Fruit fly (Drosophila melanogaster) whole organism, embryonic: ENCODE data around the gene CG1640.

Source experiments
- Ada2b ChIP-seq: fragments of 200-800 bp; sonication (Bioruptor generic); IDR thresholded peaks from 2 replicates; pipeline ENCODE4 v1.3.6; 2022; ENCODE audit warnings: missing biosample characterization, missing genetic modification characterization
- BtbVII ChIP-seq: fragments of 200-800 bp; sonication (Bioruptor generic); optimal IDR thresholded peaks from 3 replicates; lab custom pipeline; 2017; ENCODE audit warnings: missing biosample characterization, mild to moderate bottlenecking, missing genetic modification characterization
- CG11723 ChIP-seq: fragments of 200-800 bp; sonication (Bioruptor generic); optimal IDR thresholded peaks from 2 replicates; lab custom pipeline; 2017; ENCODE audit warnings: missing biosample characterization, mild to moderate bottlenecking, missing genetic modification characterization
- CG12236 ChIP-seq: fragments of 200-800 bp; sonication (Bioruptor generic); optimal IDR thresholded peaks from 2 replicates; lab custom pipeline; 2016; ENCODE audit warnings: missing biosample characterization, missing genetic modification characterization
- CG12942 ChIP-seq: fragments of 200-800 bp; sonication (Bioruptor generic); optimal IDR thresholded peaks from 3 replicates; lab custom pipeline; 2016; ENCODE audit warnings: missing biosample characterization, missing genetic modification characterization
- CG13287 ChIP-seq: fragments of 200-800 bp; sonication (Bioruptor generic); IDR thresholded peaks from 2 replicates; pipeline ENCODE4 v1.3.6; 2022; ENCODE audit warnings: missing biosample characterization, missing genetic modification characterization; ENCODE audit not compliant: partially characterized antibody
- CG14710 ChIP-seq: fragments of 200-800 bp; sonication (Bioruptor generic); optimal IDR thresholded peaks from 3 replicates; lab custom pipeline; 2019; ENCODE audit warnings: missing biosample characterization, mild to moderate bottlenecking, missing genetic modification characterization, moderate library complexity
- CG18011 ChIP-seq: fragments of 200-800 bp; sonication (Bioruptor generic); optimal IDR thresholded peaks from 2 replicates; lab custom pipeline; 2017; ENCODE audit warnings: missing biosample characterization, missing genetic modification characterization, mild to moderate bottlenecking, moderate library complexity, missing genotype
- CG2889 ChIP-seq: fragments of 200-800 bp; sonication (Bioruptor generic); IDR thresholded peaks from 3 replicates; pipeline ENCODE4 v1.3.6; 2022; ENCODE audit warnings: missing biosample characterization, missing genetic modification characterization
- CG30020 ChIP-seq: fragments of 200-800 bp; optimal IDR thresholded peaks from 2 replicates; lab custom pipeline; 2019; ENCODE audit warnings: missing biosample characterization, mild to moderate bottlenecking, missing genetic modification characterization, moderate library complexity
- CG3065 ChIP-seq: fragments of 200-800 bp; sonication (Bioruptor generic); optimal IDR thresholded peaks from 2 replicates; lab custom pipeline; 2016; ENCODE audit warnings: missing biosample characterization, missing genetic modification characterization
- CG33557 ChIP-seq: fragments of 200-800 bp; sonication (Bioruptor generic); optimal IDR thresholded peaks from 2 replicates; lab custom pipeline; 2019; ENCODE audit warnings: missing biosample characterization, mild to moderate bottlenecking, missing genetic modification characterization, moderate library complexity
- CG3847 ChIP-seq: fragments of 200-800 bp; sonication (Bioruptor generic); IDR thresholded peaks from 2 replicates; pipeline ENCODE4 v1.3.6; 2022; ENCODE audit warnings: missing biosample characterization, missing genetic modification characterization
- CG43689 ChIP-seq: fragments of 200-800 bp; sonication (Bioruptor generic); IDR thresholded peaks from 2 replicates; pipeline ENCODE4 v1.3.6; 2022; ENCODE audit warnings: missing biosample characterization, missing genetic modification characterization
- CG4730 ChIP-seq: fragments of 200-800 bp; sonication (Bioruptor generic); IDR thresholded peaks from 2 replicates; pipeline ENCODE4 v1.3.6; 2022; ENCODE audit warnings: missing biosample characterization, missing genetic modification characterization
- CG7271 ChIP-seq: fragments of 200-800 bp; sonication (Bioruptor generic); optimal IDR thresholded peaks from 2 replicates; lab custom pipeline; 2018; ENCODE audit warnings: missing biosample characterization, mild to moderate bottlenecking, missing genetic modification characterization, moderate library complexity
- CG7987 ChIP-seq: fragments of 200-800 bp; sonication (Bioruptor generic); optimal IDR thresholded peaks from 2 replicates; lab custom pipeline; 2018; ENCODE audit warnings: missing biosample characterization, mild to moderate bottlenecking, missing genetic modification characterization, moderate library complexity
- CG8359 ChIP-seq: fragments of 200-800 bp; sonication (Bioruptor generic); optimal IDR thresholded peaks from 2 replicates; lab custom pipeline; 2017; ENCODE audit warnings: missing biosample characterization, mild to moderate bottlenecking, missing genetic modification characterization, borderline replicate concordance
- CG9215 ChIP-seq: fragments of 200-800 bp; sonication (Bioruptor generic); IDR thresholded peaks from 2 replicates; pipeline ENCODE4 v1.3.6; 2022; ENCODE audit warnings: missing biosample characterization, missing genetic modification characterization
- Camta ChIP-seq: fragments of 200-800 bp; sonication (Bioruptor generic); optimal IDR thresholded peaks from 2 replicates; lab custom pipeline; 2016; ENCODE audit warnings: missing biosample characterization, missing genetic modification characterization
- Chrac-16 ChIP-seq: fragments of 200-800 bp; sonication (Bioruptor generic); optimal IDR thresholded peaks from 3 replicates; lab custom pipeline; 2016; ENCODE audit warnings: missing biosample characterization, missing genetic modification characterization
- CkIIα-i1 ChIP-seq: fragments of 200-800 bp; sonication (Bioruptor generic); IDR thresholded peaks from 2 replicates; pipeline ENCODE4 v1.3.6; 2022; ENCODE audit warnings: missing biosample characterization, missing genetic modification characterization
- HLH4C ChIP-seq: fragments of 200-800 bp; sonication (Bioruptor generic); IDR thresholded peaks from 3 replicates; pipeline ENCODE4 v1.3.6; 2022; ENCODE audit warnings: missing biosample characterization, missing genetic modification characterization; ENCODE audit not compliant: partially characterized antibody
- HLH54F ChIP-seq: fragments of 200-800 bp; sonication (Bioruptor generic); optimal IDR thresholded peaks from 3 replicates; lab custom pipeline; 2016; ENCODE audit warnings: missing biosample characterization, missing genetic modification characterization
- Hr39 ChIP-seq: fragments of >200 bp; optimal IDR thresholded peaks from 2 replicates; lab custom pipeline; 2017
- Nf-YC ChIP-seq: fragments of 200-800 bp; optimal IDR thresholded peaks from 3 replicates; lab custom pipeline; 2019; ENCODE audit warnings: missing biosample characterization, mild to moderate bottlenecking, missing genetic modification characterization, moderate library complexity
- NfI ChIP-seq: fragments of 200-800 bp; sonication (Bioruptor generic); optimal IDR thresholded peaks from 3 replicates; lab custom pipeline; 2018; ENCODE audit warnings: missing biosample characterization, mild to moderate bottlenecking, missing genetic modification characterization, moderate library complexity
- Poxn ChIP-seq: fragments of 200-800 bp; sonication (Bioruptor generic); IDR thresholded peaks from 2 replicates; pipeline ENCODE4 v1.3.6; 2022; ENCODE audit warnings: missing biosample characterization, missing genetic modification characterization
- Ssrp ChIP-seq: fragments of 200-800 bp; sonication (Bioruptor generic); optimal IDR thresholded peaks from 2 replicates; lab custom pipeline; 2018; ENCODE audit warnings: missing biosample characterization, mild to moderate bottlenecking, missing genetic modification characterization, moderate library complexity
- Taf1 ChIP-seq: fragments of 200-800 bp; sonication (Bioruptor generic); IDR thresholded peaks from 2 replicates; pipeline ENCODE4 v1.3.6; 2022; ENCODE audit warnings: missing biosample characterization, missing genetic modification characterization
- YL-1 ChIP-seq: fragments of 200-800 bp; sonication (Bioruptor generic); optimal IDR thresholded peaks from 3 replicates; lab custom pipeline; 2017; ENCODE audit warnings: missing biosample characterization, mild to moderate bottlenecking, missing genetic modification characterization
- ash1 ChIP-seq: fragments of 200-800 bp; sonication (Bioruptor generic); optimal IDR thresholded peaks from 2 replicates; lab custom pipeline; 2018; ENCODE audit warnings: missing biosample characterization, mild to moderate bottlenecking, missing genetic modification characterization
- cato ChIP-seq: fragments of 200-800 bp; sonication (Bioruptor generic); optimal IDR thresholded peaks from 2 replicates; lab custom pipeline; 2016; ENCODE audit warnings: missing biosample characterization, missing genetic modification characterization, borderline replicate concordance
- chinmo ChIP-seq: fragments of 200-800 bp; sonication (Bioruptor generic); IDR thresholded peaks from 4 replicates; pipeline ENCODE4 v1.3.6; 2022; ENCODE audit warnings: missing biosample characterization, missing genetic modification characterization; ENCODE audit not compliant: partially characterized antibody
- chn ChIP-seq: fragments of 200-800 bp; sonication (Bioruptor generic); optimal IDR thresholded peaks from 2 replicates; lab custom pipeline; 2016; ENCODE audit warnings: missing biosample characterization, missing genetic modification characterization
- croc ChIP-seq: fragments of 200-800 bp; sonication (Bioruptor generic); conservative IDR thresholded peaks from 3 replicates; pipeline ENCODE4 v1.3.6; 2022; ENCODE audit warnings: missing biosample characterization, missing genetic modification characterization
- eve ChIP-seq, 2 experiments: fragments of >200 bp; optimal IDR thresholded peaks; 2 replicates each; lab custom pipeline; 2017; ENCODE audit warnings: missing biosample characterization in 2 of 2, missing genetic modification characterization in 2 of 2
- eyg ChIP-seq: fragments of 200-800 bp; sonication (Bioruptor generic); optimal IDR thresholded peaks from 3 replicates; lab custom pipeline; 2016; ENCODE audit warnings: missing biosample characterization, missing genetic modification characterization
- gsb-n ChIP-seq: fragments of 200-800 bp; sonication (Bioruptor generic); optimal IDR thresholded peaks from 3 replicates; lab custom pipeline; 2018; ENCODE audit warnings: missing biosample characterization, mild to moderate bottlenecking, missing genetic modification characterization
- ind ChIP-seq: fragments of 200-800 bp; sonication (Bioruptor generic); optimal IDR thresholded peaks from 3 replicates; lab custom pipeline; 2016; ENCODE audit warnings: missing biosample characterization, missing genetic modification characterization
- jing ChIP-seq: fragments of 200-800 bp; sonication (Bioruptor generic); optimal IDR thresholded peaks from 2 replicates; lab custom pipeline; 2018; ENCODE audit warnings: missing biosample characterization, mild to moderate bottlenecking, missing genetic modification characterization
- kni ChIP-seq: fragments of 200-800 bp; sonication (Bioruptor generic); optimal IDR thresholded peaks from 3 replicates; lab custom pipeline; 2017; ENCODE audit warnings: mild to moderate bottlenecking, missing biosample characterization, missing genetic modification reagents, missing genetic modification characterization
- lab ChIP-seq: fragments of 200-800 bp; sonication (Bioruptor generic); optimal IDR thresholded peaks from 3 replicates; lab custom pipeline; 2017; ENCODE audit warnings: missing biosample characterization, missing genetic modification characterization, mild to moderate bottlenecking, moderate library complexity, missing genetic modification reagents
- lola ChIP-seq, 3 experiments: fragments of >200 bp in 2 of 3; fragments of 200-800 bp in 1 of 3; sonication (Bioruptor generic) in 1 of 3; optimal IDR thresholded peaks; 2 replicates each; lab custom pipeline; 2017 to 2019; ENCODE audit warnings: missing biosample characterization in 3 of 3, missing genetic modification characterization in 3 of 3, mild to moderate bottlenecking in 1 of 3, moderate library complexity in 1 of 3
- onecut ChIP-seq: fragments of 200-800 bp; sonication (Bioruptor generic); IDR thresholded peaks from 2 replicates; pipeline ENCODE4 v1.3.6; 2022; ENCODE audit warnings: missing biosample characterization, missing genetic modification characterization
- pzg ChIP-seq: fragments of 200-800 bp; sonication (Bioruptor generic); optimal IDR thresholded peaks from 3 replicates; lab custom pipeline; 2018; ENCODE audit warnings: missing biosample characterization, mild to moderate bottlenecking, missing genetic modification characterization, moderate library complexity
- schlank ChIP-seq: fragments of 200-800 bp; sonication (Bioruptor generic); optimal IDR thresholded peaks from 2 replicates; lab custom pipeline; 2018; ENCODE audit warnings: missing biosample characterization, mild to moderate bottlenecking, missing genetic modification characterization
- ssp ChIP-seq: fragments of 200-800 bp; sonication (Bioruptor generic); IDR thresholded peaks from 2 replicates; pipeline ENCODE4 v1.3.6; 2022; ENCODE audit warnings: missing biosample characterization, missing genetic modification characterization
- trem ChIP-seq: fragments of 200-800 bp; optimal IDR thresholded peaks from 3 replicates; lab custom pipeline; 2019; ENCODE audit warnings: missing biosample characterization, mild to moderate bottlenecking, missing genetic modification characterization, moderate library complexity

The CG1640 gene

DNA sequence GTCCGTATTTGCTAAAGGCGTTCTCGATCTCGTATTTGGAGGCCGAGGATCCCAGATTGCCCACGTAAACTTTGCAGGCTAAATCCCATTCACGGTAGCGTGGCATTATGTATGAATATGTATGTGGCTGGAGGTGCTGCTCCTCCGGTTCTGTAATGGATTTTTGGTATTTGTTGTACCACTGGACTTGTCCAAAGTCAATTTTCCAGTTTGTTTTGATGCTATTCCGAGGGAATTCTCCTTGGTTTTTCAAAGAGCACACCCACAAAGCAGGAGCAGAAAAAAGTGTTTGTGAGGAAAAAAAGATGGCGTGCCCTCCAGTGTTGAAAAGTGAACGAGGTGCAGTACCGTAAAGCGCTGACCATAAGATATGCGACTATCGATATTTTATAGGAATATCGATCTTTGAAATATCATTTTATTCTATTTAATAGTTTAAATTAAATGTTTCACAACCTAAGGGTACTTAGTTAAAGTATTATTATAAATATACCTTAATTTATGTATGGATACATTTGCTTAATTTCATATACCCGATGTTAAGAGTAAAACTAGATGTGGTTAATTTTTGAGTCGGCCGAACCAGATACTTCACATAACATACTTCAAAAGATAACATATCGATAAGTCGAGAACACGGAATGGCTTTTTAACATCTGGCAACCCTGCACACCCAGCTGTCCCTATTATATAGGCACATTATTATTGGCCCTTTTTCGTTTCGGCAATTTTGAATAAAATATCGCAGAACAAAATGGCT is 14.4 kb downstream of the CG1640 start, which contains the start of the genes Rbp1-like and Tim9a (continued):
- no peak for TF ChIP-seq Taf1
- no peak for TF ChIP-seq CG2889
- TF ChIP-seq jing (GFP tag; lab: Kevin White, UChicago), result no peak
- peak; percentile 4 for TF ChIP-seq Chrac-16 (GFP tag; lab: Kevin White, UChicago)
- TF ChIP-seq CG4730, result no peak
- no peak for TF ChIP-seq eyg (GFP tag; lab: Kevin White, UChicago)
- no peak for TF ChIP-seq CG12236 (GFP tag; lab: Kevin White, UChicago)
- peak; percentile 49 for TF ChIP-seq pzg (GFP tag; lab: Kevin White, UChicago)
- no peak for TF ChIP-seq HLH54F (GFP tag; lab: Kevin White, UChicago)
- TF ChIP-seq Nf-YC (tag; lab: Kevin White, UChicago), result peak; percentile 82
- peak; percentile 83 for TF ChIP-seq CG14710 (tag; lab: Kevin White, UChicago)
- no peak for TF ChIP-seq CkIIα-i1 (GFP tag; lab: Robert Waterston, UW)
- no peak for TF ChIP-seq chinmo (GFP tag; lab: Robert Waterston, UW)
- TF ChIP-seq NfI (GFP tag; lab: Kevin White, UChicago), result peak; percentile 41
- TF ChIP-seq CG3065, result no peak
- TF ChIP-seq CG33557 (GFP tag; lab: Kevin White, UChicago), result peak; percentile 17
- peak; percentile 72 for TF ChIP-seq HLH4C (GFP tag; lab: Robert Waterston, UW)
- no peak for TF ChIP-seq Hr39 (lab: Kevin White, UChicago)
- TF ChIP-seq gsb-n (tag; lab: Kevin White, UChicago), result no peak
- TF ChIP-seq Poxn, result no peak
- peak; percentile 13 for TF ChIP-seq CG7987 (GFP tag; lab: Kevin White, UChicago)
- peak; percentile 70 for TF ChIP-seq trem (tag; lab: Kevin White, UChicago)
- peak; percentile 2 for TF ChIP-seq CG18011
- no peak for TF ChIP-seq croc (GFP tag; lab: Robert Waterston, UW)
- 0 out of 2 replicates have a peak, but pooled peaks have one; percentile 13 for TF ChIP-seq CG9215
- peak; percentile 52 for TF ChIP-seq lab
- TF ChIP-seq CG43689, result no peak
- no peak for TF ChIP-seq CG11723
- TF ChIP-seq chn, result no peak
- no peak for TF ChIP-seq schlank (tag; lab: Kevin White, UChicago)
- TF ChIP-seq CG12942 (GFP tag; lab: Kevin White, UChicago), result no peak
- no peak for TF ChIP-seq cato (GFP tag; lab: Kevin White, UChicago)
- TF ChIP-seq onecut, result no peak
- TF ChIP-seq Ssrp (tag; lab: Kevin White, UChicago), result peak; percentile 7
- TF ChIP-seq eve (GFP tag; optimal IDR thresholded peaks at IDR 0.05; lab: Kevin White, UChicago), result peak in 1 of 2 experiments; percentile 79
- TF ChIP-seq CG8359 (GFP tag; lab: Kevin White, UChicago), result no peak
- peak; percentile 26 for TF ChIP-seq ind
- TF ChIP-seq ssp (GFP tag; lab: Robert Waterston, UW), result peak; percentile 42; the same call in 1 of the 2 replicates
- TF ChIP-seq CG30020, result peak; percentile 51
- TF ChIP-seq BtbVII (GFP tag; lab: Kevin White, UChicago), result peak; percentile 5
- TF ChIP-seq ash1 (GFP tag; lab: Kevin White, UChicago), result no peak
- TF ChIP-seq kni (GFP tag; lab: Kevin White, UChicago), result no peak
- TF ChIP-seq Ada2b (GFP tag; lab: Robert Waterston, UW), result no peak
- peak; percentile 36 for TF ChIP-seq CG7271 (tag; lab: Kevin White, UChicago)
- peak; percentile 81 for TF ChIP-seq CG13287 (GFP tag; lab: Robert Waterston, UW)
- peak in 1 of 3 experiments; percentile 36 for TF ChIP-seq lola (GFP tag; optimal IDR thresholded peaks at IDR 0.05; lab: Kevin White, UChicago)
- TF ChIP-seq Camta (GFP tag; lab: Kevin White, UChicago), result no peak
- TF ChIP-seq CG3847 (GFP tag; lab: Robert Waterston, UW), result peak; percentile 55
- TF ChIP-seq YL-1 (GFP tag; lab: Kevin White, UChicago), result peak; percentile 73
